Worm (Caenorhabditis elegans) whole organism, midembryonic: ENCODE data around the gene srh-181.

Experiments used
- cog-1 ChIP-seq: sonication (generic microtip); optimal IDR thresholded peaks from 2 replicates; lab custom pipeline; 2016; ENCODE audit warnings: missing genetic modification characterization, missing compliant biosample characterization
- tab-1 ChIP-seq: fragments of 200-800 bp; sonication (Bioruptor generic); IDR thresholded peaks from 2 replicates; pipeline ENCODE4 v1.3.6; 2022; ENCODE audit warnings: missing genetic modification characterization, missing compliant biosample characterization
- ztf-29 ChIP-seq: fragments of 200-800 bp; sonication (Bioruptor generic); IDR thresholded peaks from 2 replicates; pipeline ENCODE4 v1.3.6; 2022; ENCODE audit warnings: missing genetic modification reagents, missing genetic modification characterization, missing compliant biosample characterization

DNA sequence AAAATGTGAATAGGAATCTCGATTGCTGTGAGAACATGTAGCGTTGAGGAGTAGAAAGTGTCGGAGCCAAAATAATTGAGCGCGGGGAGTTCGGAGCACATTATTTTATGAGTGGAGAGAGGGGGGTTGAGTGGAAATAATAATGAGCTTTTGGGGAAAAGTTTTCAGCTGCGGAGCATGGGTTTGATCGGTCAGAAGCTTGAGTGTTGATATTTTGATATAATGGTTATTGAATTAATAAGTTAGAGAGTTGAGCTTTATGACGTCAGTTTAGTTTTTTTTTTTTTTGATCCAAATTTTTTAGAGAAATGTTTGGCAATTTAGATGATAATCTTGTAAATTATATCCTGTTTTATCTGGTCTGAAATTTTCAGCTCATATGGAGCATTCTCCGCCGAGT lies 5.9 kb downstream of the srh-181 start, which contains the start of gene srh-178:
- TF ChIP-seq ztf-29 (GFP tag; lab: Robert Waterston, UW) (no peak), cog-1 (tag; lab: Kevin White, UChicago) (no peak), tab-1 (GFP tag; lab: Robert Waterston, UW) (no peak)
